Fruit fly (Drosophila melanogaster) Kc167 (cell line): ENCODE measurements around the gene onecut.

ENCODE experiments used
- insv ChIP-seq: fragments of >200 bp; optimal IDR thresholded peaks from 3 replicates; lab custom pipeline; 2018; ENCODE audit warnings: missing external identifiers
- psq ChIP-seq: fragments of >200 bp; optimal IDR thresholded peaks from 2 replicates; lab custom pipeline; 2017; ENCODE audit warnings: missing external identifiers
- ttk ChIP-seq: sonication (Bioruptor generic); optimal IDR thresholded peaks from 2 replicates; lab custom pipeline; 2017; ENCODE audit warnings: missing external identifiers

DNA sequence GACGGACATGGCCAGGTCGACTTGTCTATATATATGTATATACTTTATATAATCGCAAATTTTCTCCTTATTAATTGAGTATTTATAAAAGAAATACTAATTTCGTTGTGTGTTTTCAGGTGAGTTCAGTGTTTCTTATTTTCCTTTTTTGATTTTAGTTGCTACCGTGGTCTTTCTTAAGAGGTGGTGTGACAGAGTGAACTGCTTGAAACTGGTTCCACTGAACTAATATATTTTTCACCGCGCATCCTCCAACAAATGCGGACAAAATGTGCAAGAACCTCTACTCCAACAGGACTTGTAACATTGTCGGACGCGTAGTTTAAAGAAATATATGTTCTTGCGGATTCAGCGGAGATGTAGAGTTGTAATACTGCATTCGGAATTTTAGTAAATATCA, 24.6 kb downstream of the onecut start, which contains the start of gene CG1909:
- TF ChIP-seq ttk (lab: Kevin White, UChicago) (no peak), psq (lab: Kevin White, UChicago) (no peak), insv (lab: Kevin White, UChicago) (no peak)
